Worm (Caenorhabditis elegans) whole organism, L1 larva: ENCODE measurements around the gene gadr-2.

Experiments
- C16A3.4 ChIP-seq: fragments of 150-350 bp; optimal IDR thresholded peaks from 2 replicates; lab custom pipeline; 2014; ENCODE audit warnings: missing biosample characterization, missing genetic modification characterization
- F16B12.6 ChIP-seq: fragments of 150-350 bp; optimal IDR thresholded peaks from 2 replicates; lab custom pipeline; 2014; ENCODE audit warnings: missing biosample characterization, missing genetic modification characterization
- Y116A8C.19 ChIP-seq: sonication (generic microtip); optimal IDR thresholded peaks from 2 replicates; lab custom pipeline; 2016; ENCODE audit warnings: missing compliant biosample characterization, missing genetic modification characterization, borderline replicate concordance
- aha-1 ChIP-seq: fragments of 150-350 bp; optimal IDR thresholded peaks from 2 replicates; lab custom pipeline; 2014; ENCODE audit warnings: missing biosample characterization, missing genetic modification characterization
- ama-1 ChIP-seq: fragments of 150-350 bp; optimal IDR thresholded peaks from 2 replicates; lab custom pipeline; 2014
- blmp-1 ChIP-seq: fragments of 150-350 bp; optimal IDR thresholded peaks from 2 replicates; lab custom pipeline; 2014; ENCODE audit warnings: missing biosample characterization, missing genetic modification characterization
- ceh-82 ChIP-seq, 3 experiments: fragments of 150-350 bp in 1 of 3; sonication (generic microtip) in 2 of 3; optimal IDR thresholded peaks; 2 replicates each; lab custom pipeline; 2014 to 2017; ENCODE audit warnings: missing biosample characterization in 3 of 3, missing genetic modification characterization in 3 of 3
- ces-1 ChIP-seq: fragments of 150-350 bp; optimal IDR thresholded peaks from 2 replicates; lab custom pipeline; 2014; ENCODE audit warnings: missing biosample characterization, missing genetic modification reagents, missing genetic modification characterization
- dpl-1 ChIP-seq, 3 experiments: fragments of 150-350 bp in 2 of 3; sonication (generic microtip) in 1 of 3; optimal IDR thresholded peaks; 2 replicates each; lab custom pipeline; 2014 to 2017; ENCODE audit warnings: missing biosample characterization in 3 of 3, missing genetic modification characterization in 3 of 3, missing genetic modification reagents in 3 of 3
- dsc-1 ChIP-seq: sonication (generic microtip); optimal IDR thresholded peaks from 2 replicates; lab custom pipeline; 2016; ENCODE audit warnings: mild to moderate bottlenecking, missing genetic modification characterization, missing compliant biosample characterization
- efl-1 ChIP-seq, 4 experiments: fragments of 150-350 bp; optimal IDR thresholded peaks in 3 of 4; peaks in 1 of 4; 1 replicate in 1 of 4; 2 replicates in 3 of 4; lab custom pipeline; 2014; ENCODE audit warnings: missing biosample characterization in 2 of 4, missing genetic modification characterization in 2 of 4, missing genetic modification reagents in 2 of 4
- egl-27 ChIP-seq, 2 experiments: fragments of 150-350 bp in 1 of 2; sonication (generic microtip); optimal IDR thresholded peaks; 3 replicates each; lab custom pipeline; 2017 to 2018; ENCODE audit warnings: missing biosample characterization in 2 of 2, missing genetic modification characterization in 2 of 2, missing genetic modification reagents in 2 of 2
- elt-2 ChIP-seq: sonication (generic microtip); optimal IDR thresholded peaks from 2 replicates; lab custom pipeline; 2016; ENCODE audit warnings: missing genetic modification characterization, mild to moderate bottlenecking, inconsistent platforms, missing compliant biosample characterization, missing genetic modification reagents
- fkh-10 ChIP-seq: sonication (generic microtip); optimal IDR thresholded peaks from 2 replicates; lab custom pipeline; 2017; ENCODE audit warnings: missing biosample characterization, missing genetic modification reagents, missing genetic modification characterization
- fkh-8 ChIP-seq: sonication (generic microtip); optimal IDR thresholded peaks from 2 replicates; lab custom pipeline; 2016; ENCODE audit warnings: mild to moderate bottlenecking, missing genetic modification characterization, missing compliant biosample characterization
- hlh-17 ChIP-seq: fragments of 200-800 bp; sonication (Bioruptor generic); optimal IDR thresholded peaks from 2 replicates; lab custom pipeline; 2018; ENCODE audit warnings: missing genetic modification characterization, mild to moderate bottlenecking, missing compliant biosample characterization, moderate library complexity, borderline replicate concordance
- irx-1 ChIP-seq: sonication (generic microtip); optimal IDR thresholded peaks from 2 replicates; lab custom pipeline; 2016; ENCODE audit warnings: missing genetic modification characterization, missing compliant biosample characterization
- jun-1 ChIP-seq: fragments of 150-350 bp; optimal IDR thresholded peaks from 2 replicates; lab custom pipeline; 2014; ENCODE audit warnings: missing biosample characterization, missing genetic modification reagents, missing genetic modification characterization
- lin-13 ChIP-seq: fragments of 150-350 bp; optimal IDR thresholded peaks from 2 replicates; lab custom pipeline; 2014; ENCODE audit warnings: missing biosample characterization, missing genetic modification reagents, missing genetic modification characterization
- lin-14 ChIP-seq: fragments of 200-800 bp; sonication (Bioruptor generic); optimal IDR thresholded peaks from 2 replicates; lab custom pipeline; 2018; ENCODE audit warnings: mild to moderate bottlenecking, missing genetic modification characterization, moderate library complexity, missing compliant biosample characterization
- lin-15B ChIP-seq: fragments of 150-350 bp; sonication (generic microtip); optimal IDR thresholded peaks from 3 replicates; lab custom pipeline; 2014; ENCODE audit warnings: missing biosample characterization, missing genetic modification characterization
- lin-39 ChIP-seq: fragments of 150-350 bp; optimal IDR thresholded peaks from 2 replicates; lab custom pipeline; 2014; ENCODE audit warnings: missing biosample characterization, missing genetic modification reagents, missing genetic modification characterization
- mab-9 ChIP-seq: fragments of 200-800 bp; sonication (Bioruptor generic); IDR thresholded peaks from 2 replicates; pipeline ENCODE4 v1.3.6; 2022; ENCODE audit warnings: missing genetic modification reagents, missing genetic modification characterization, missing compliant biosample characterization
- mdl-1 ChIP-seq, 2 experiments: fragments of 150-350 bp; optimal IDR thresholded peaks; 2 replicates each; lab custom pipeline; 2014 to 2017; ENCODE audit warnings: missing biosample characterization in 2 of 2, missing genetic modification characterization in 2 of 2, inconsistent platforms in 1 of 2
- mef-2 ChIP-seq: fragments of 150-350 bp; optimal IDR thresholded peaks from 2 replicates; lab custom pipeline; 2014; ENCODE audit warnings: missing biosample characterization, missing genetic modification characterization
- mep-1 ChIP-seq: fragments of 150-350 bp; optimal IDR thresholded peaks from 2 replicates; lab custom pipeline; 2014; ENCODE audit warnings: missing biosample characterization, missing genetic modification characterization
- nhr-12 ChIP-seq: sonication (generic microtip); optimal IDR thresholded peaks from 2 replicates; lab custom pipeline; 2017; ENCODE audit warnings: missing biosample characterization, missing genetic modification characterization
- nhr-20 ChIP-seq: sonication (generic microtip); optimal IDR thresholded peaks from 2 replicates; lab custom pipeline; 2016; ENCODE audit warnings: mild to moderate bottlenecking, missing genetic modification characterization, missing compliant biosample characterization
- nhr-237 ChIP-seq: fragments of 150-350 bp; optimal IDR thresholded peaks from 2 replicates; lab custom pipeline; 2014; ENCODE audit warnings: missing biosample characterization, missing genetic modification characterization
- nhr-47 ChIP-seq: sonication (generic microtip); optimal IDR thresholded peaks from 2 replicates; lab custom pipeline; 2016; ENCODE audit warnings: mild to moderate bottlenecking, missing genetic modification characterization, moderate library complexity, missing compliant biosample characterization
- nhr-71 ChIP-seq: sonication (generic microtip); optimal IDR thresholded peaks from 2 replicates; lab custom pipeline; 2016; ENCODE audit warnings: mild to moderate bottlenecking, missing genetic modification characterization, moderate library complexity, missing compliant biosample characterization
- nhr-77 ChIP-seq: fragments of 150-350 bp; optimal IDR thresholded peaks from 2 replicates; lab custom pipeline; 2014; ENCODE audit warnings: missing biosample characterization, missing genetic modification characterization
- nhr-85 ChIP-seq: sonication (generic microtip); peaks from one replicate; lab custom pipeline; 2016; ENCODE audit warnings: missing genetic modification characterization, inconsistent platforms, missing compliant biosample characterization
- pag-3 ChIP-seq: sonication (generic microtip); optimal IDR thresholded peaks from 2 replicates; lab custom pipeline; 2017; ENCODE audit warnings: missing genetic modification characterization, mild to moderate bottlenecking, missing compliant biosample characterization, antibody characterized with exemption, borderline replicate concordance; ENCODE audit not compliant: insufficient read depth
- pax-3 ChIP-seq: fragments of 200-800 bp; sonication (Bioruptor generic); optimal IDR thresholded peaks from 2 replicates; lab custom pipeline; 2018; ENCODE audit warnings: mild to moderate bottlenecking, missing genetic modification characterization, moderate library complexity, missing compliant biosample characterization
- pqm-1 ChIP-seq: sonication (generic microtip); optimal IDR thresholded peaks from 3 replicates; lab custom pipeline; 2017; ENCODE audit warnings: missing biosample characterization, missing genetic modification characterization
- rnt-1 ChIP-seq: sonication (generic microtip); optimal IDR thresholded peaks from 2 replicates; lab custom pipeline; 2016; ENCODE audit warnings: mild to moderate bottlenecking, missing genetic modification characterization, moderate library complexity, missing compliant biosample characterization
- skn-1 ChIP-seq: fragments of 150-350 bp; optimal IDR thresholded peaks from 2 replicates; lab custom pipeline; 2014; ENCODE audit warnings: missing biosample characterization, missing genetic modification characterization
- snpc-4 ChIP-seq: fragments of 150-350 bp; optimal IDR thresholded peaks from 2 replicates; lab custom pipeline; 2014; ENCODE audit warnings: missing biosample characterization, missing genetic modification characterization
- snu-23 ChIP-seq: sonication (generic microtip); optimal IDR thresholded peaks from 2 replicates; lab custom pipeline; 2016; ENCODE audit warnings: missing genetic modification characterization, missing compliant biosample characterization
- swsn-7 ChIP-seq: sonication (generic microtip); optimal IDR thresholded peaks from 2 replicates; lab custom pipeline; 2016; ENCODE audit warnings: missing genetic modification characterization, missing compliant biosample characterization
- tbx-2 ChIP-seq: sonication (generic microtip); optimal IDR thresholded peaks from 2 replicates; lab custom pipeline; 2016; ENCODE audit warnings: missing genetic modification characterization, missing compliant biosample characterization
- unc-130 ChIP-seq: fragments of 150-350 bp; optimal IDR thresholded peaks from 2 replicates; lab custom pipeline; 2017; ENCODE audit warnings: missing biosample characterization, missing genetic modification characterization, inconsistent platforms
- unc-30 ChIP-seq: sonication (generic microtip); optimal IDR thresholded peaks from 2 replicates; lab custom pipeline; 2017; ENCODE audit warnings: missing biosample characterization, missing genetic modification characterization
- unc-86 ChIP-seq: sonication (generic microtip); optimal IDR thresholded peaks from 2 replicates; lab custom pipeline; 2016; ENCODE audit warnings: missing genetic modification characterization, missing compliant biosample characterization
- xbp-1 ChIP-seq: sonication (generic microtip); optimal IDR thresholded peaks from 2 replicates; lab custom pipeline; 2016; ENCODE audit warnings: missing genetic modification characterization, missing compliant biosample characterization
- zip-4 ChIP-seq: fragments of 200-800 bp; sonication (Bioruptor generic); optimal IDR thresholded peaks from 2 replicates; lab custom pipeline; 2018; ENCODE audit warnings: mild to moderate bottlenecking, missing genetic modification characterization, moderate library complexity, missing compliant biosample characterization
- ztf-11 ChIP-seq, 2 experiments: sonication (generic microtip); optimal IDR thresholded peaks; 2 replicates each; lab custom pipeline; 2016 to 2017; ENCODE audit warnings: missing genetic modification characterization in 2 of 2, missing biosample characterization in 1 of 2, missing compliant biosample characterization in 1 of 2

The gadr-2 gene

DNA sequence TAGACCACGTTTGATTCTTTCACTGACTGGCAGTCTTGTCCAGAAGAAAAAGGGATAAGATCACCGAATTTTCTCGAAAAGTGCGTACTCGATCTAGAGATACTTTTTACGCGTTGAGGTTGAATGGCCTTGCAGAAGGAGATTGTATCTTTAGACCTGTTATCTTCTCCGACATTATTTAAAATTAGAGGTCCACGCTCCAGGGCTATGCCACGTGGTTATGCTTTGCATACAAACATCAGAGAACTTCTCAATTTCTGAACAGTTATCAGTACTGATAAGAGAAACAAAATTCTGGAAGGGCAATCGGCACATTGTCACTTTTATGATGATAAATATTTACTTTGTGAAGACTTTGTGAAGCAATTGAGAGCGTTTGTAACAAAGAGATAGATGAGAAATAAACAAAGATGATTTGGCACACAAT lies 42.8 kb downstream of the gadr-2 start (continued):
- TF ChIP-seq pax-3 (tag; lab: Kevin White, UChicago) (no peak), mdl-1 (tag; optimal IDR thresholded peaks at IDR 0.05; lab: Kevin White, UChicago) (peak in 1 of 2 experiments; percentile 93), blmp-1 (tag; lab: Kevin White, UChicago) (peak; percentile 80), ceh-82 (tag; optimal IDR thresholded peaks at IDR 0.05; lab: Kevin White, UChicago) (no peak), nhr-85 (tag; lab: Kevin White, UChicago) (peak; percentile 97), unc-130 (tag; lab: Kevin White, UChicago) (peak; percentile 35), pqm-1 (tag; lab: Kevin White, UChicago) (no peak), egl-27 (tag; optimal IDR thresholded peaks at IDR 0.05; lab: Kevin White, UChicago) (peak in 1 of 2 experiments; percentile 11), C16A3.4 (tag; lab: Kevin White, UChicago) (peak; percentile 36), hlh-17 (GFP tag; lab: Kevin White, UChicago) (no peak), nhr-12 (tag; lab: Kevin White, UChicago) (no peak), skn-1 (no peak), unc-86 (no peak), nhr-20 (tag; lab: Kevin White, UChicago) (peak; percentile 93), fkh-8 (no peak), efl-1 (optimal IDR thresholded peaks at IDR 0.05; lab: Kevin White, UChicago) (peak in 1 of 2 experiments; percentile 22), efl-1 (GFP tag; optimal IDR thresholded peaks at IDR 0.05 in 1 of 2; lab: Kevin White, UChicago) (peak in 1 of 2 experiments; percentile 38), nhr-71 (tag; lab: Kevin White, UChicago) (peak; percentile 90), rnt-1 (peak; percentile 26), elt-2 (peak; percentile 92), dpl-1 (GFP tag; optimal IDR thresholded peaks at IDR 0.05; lab: Kevin White, UChicago) (no peak), jun-1 (tag; lab: Kevin White, UChicago) (peak; percentile 44), dsc-1 (tag; lab: Kevin White, UChicago) (no peak), lin-13 (GFP tag; lab: Kevin White, UChicago) (peak; percentile 66), aha-1 (no peak), ces-1 (GFP tag; lab: Kevin White, UChicago) (no peak), unc-30 (tag; lab: Kevin White, UChicago) (no peak), lin-15B (tag; lab: Kevin White, UChicago) (no peak), mef-2 (tag; lab: Kevin White, UChicago) (no peak), Y116A8C.19 (no peak), nhr-77 (tag; lab: Kevin White, UChicago) (no peak)

DNA sequence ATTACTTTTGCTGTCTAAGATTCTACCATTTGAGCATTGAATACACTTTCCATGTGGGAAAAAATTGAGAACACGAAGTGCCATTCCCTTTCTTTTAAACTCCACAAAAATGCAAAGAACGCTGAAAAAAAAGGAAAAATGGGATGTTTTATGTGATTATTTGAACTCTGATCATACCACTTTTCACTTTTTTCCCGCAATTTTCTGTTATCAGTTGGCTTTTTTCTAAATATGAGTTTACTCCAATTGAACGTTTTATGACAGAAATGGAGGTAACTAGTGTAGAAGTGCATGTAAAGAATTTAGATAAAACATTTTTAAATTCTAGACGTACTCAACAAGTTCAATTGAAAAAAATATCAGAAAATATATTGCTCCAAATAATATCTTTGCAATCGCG lies 43.5 kb downstream of the gadr-2 start:
- TF ChIP-seq nhr-85 (tag; lab: Kevin White, UChicago) = no peak
- peak; percentile 73 for TF ChIP-seq blmp-1 (tag; lab: Kevin White, UChicago)
- no peak for TF ChIP-seq ztf-11 (tag; optimal IDR thresholded peaks at IDR 0.05; lab: Kevin White, UChicago)

DNA sequence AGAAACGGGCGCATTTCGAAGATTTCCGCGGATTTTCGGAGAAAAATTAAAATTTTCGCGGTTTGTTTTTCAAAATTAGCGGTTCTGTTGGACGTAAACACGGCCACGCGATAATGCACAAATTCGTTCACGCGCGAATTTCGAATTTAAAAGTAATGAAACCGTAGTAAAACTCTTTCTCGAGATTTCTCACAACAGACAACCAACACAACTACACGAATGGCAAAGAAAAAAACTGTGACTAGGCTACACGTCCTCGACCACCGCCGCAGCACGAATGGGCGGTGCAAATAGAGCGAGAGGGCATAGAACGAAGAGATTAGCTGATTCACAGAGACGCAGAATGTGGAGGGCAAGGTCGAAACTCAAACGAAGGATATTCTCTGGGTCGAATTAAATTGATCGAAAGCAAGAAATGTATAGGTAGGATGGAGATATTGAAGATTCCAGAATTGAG lies 44.0 kb downstream of the gadr-2 start, which contains the start of gene idh-1:
idh-1 (minus strand) TSS at position 228 of the 457 bp plus-strand sequence.
- peak; percentile 12 for TF ChIP-seq skn-1
- TF ChIP-seq hlh-17 (GFP tag; lab: Kevin White, UChicago) = no peak
- peak; percentile 65 for TF ChIP-seq F16B12.6 (tag; lab: Kevin White, UChicago)
- no peak for TF ChIP-seq unc-86
- TF ChIP-seq fkh-10 (GFP tag; lab: Kevin White, UChicago) = no peak
- TF ChIP-seq snu-23 (GFP tag; lab: Kevin White, UChicago) = peak; percentile 70
- no peak for TF ChIP-seq irx-1 (tag; lab: Kevin White, UChicago)
- TF ChIP-seq ama-1 = peak; percentile 85
- TF ChIP-seq ceh-82 (tag; optimal IDR thresholded peaks at IDR 0.05; lab: Kevin White, UChicago) = peak in 2 of 3 experiments; percentile 10 to 14
- TF ChIP-seq nhr-237 (tag; lab: Kevin White, UChicago) = peak; percentile 25
- peak; percentile 16 for TF ChIP-seq tbx-2
- TF ChIP-seq nhr-85 (tag; lab: Kevin White, UChicago) = peak; percentile 81
- TF ChIP-seq swsn-7 (tag; lab: Kevin White, UChicago) = peak; percentile 13
- peak; percentile 45 for TF ChIP-seq xbp-1 (tag; lab: Kevin White, UChicago)
- TF ChIP-seq lin-39 = no peak
- peak; percentile 33 for TF ChIP-seq nhr-47 (tag; lab: Kevin White, UChicago)
- TF ChIP-seq mab-9 (GFP tag; lab: Robert Waterston, UW) = 0 out of 2 replicates have a peak, but pooled peaks have one; percentile 18
- TF ChIP-seq efl-1 (optimal IDR thresholded peaks at IDR 0.05; lab: Kevin White, UChicago) = peak; percentile 80 to 88
- TF ChIP-seq efl-1 (GFP tag; optimal IDR thresholded peaks at IDR 0.05 in 1 of 2; lab: Kevin White, UChicago) = peak; percentile 87 to 98
- TF ChIP-seq nhr-71 (tag; lab: Kevin White, UChicago) = peak; percentile 75
- no peak for TF ChIP-seq elt-2
- peak; percentile 90 for TF ChIP-seq lin-14 (GFP tag; lab: Kevin White, UChicago)
- TF ChIP-seq mep-1 = peak; percentile 74
- peak; percentile 77 for TF ChIP-seq snpc-4
- TF ChIP-seq dsc-1 (tag; lab: Kevin White, UChicago) = peak; percentile 4
- TF ChIP-seq pag-3 (tag; lab: Kevin White, UChicago) = no peak
- TF ChIP-seq zip-4 = no peak
